Worm (Caenorhabditis elegans) whole organism, early embryonic: ENCODE data around the gene E04F6.9.

Experiments
- F13C5.2 ChIP-seq: sonication (generic microtip); optimal IDR thresholded peaks from 2 replicates; lab custom pipeline; 2017; ENCODE audit warnings: mild to moderate bottlenecking, missing genetic modification characterization, inconsistent platforms, missing compliant biosample characterization
- aly-1 ChIP-seq: sonication (generic microtip); optimal IDR thresholded peaks from 2 replicates; lab custom pipeline; 2016; ENCODE audit warnings: missing genetic modification characterization, missing compliant biosample characterization
- ama-1 ChIP-seq: fragments of 150-350 bp; optimal IDR thresholded peaks from 2 replicates; lab custom pipeline; 2014
- ceh-13 ChIP-seq: fragments of 200-800 bp; sonication (Bioruptor generic); optimal IDR thresholded peaks from 2 replicates; lab custom pipeline; 2018; ENCODE audit warnings: mild to moderate bottlenecking, missing genetic modification characterization, missing compliant biosample characterization
- ceh-36 ChIP-seq: sonication (generic microtip); optimal IDR thresholded peaks from 2 replicates; lab custom pipeline; 2016; ENCODE audit warnings: missing genetic modification characterization, inconsistent platforms, missing compliant biosample characterization
- hmbx-1 ChIP-seq: sonication (generic microtip); optimal IDR thresholded peaks from 2 replicates; lab custom pipeline; 2016; ENCODE audit warnings: mild to moderate bottlenecking, missing genetic modification characterization, missing compliant biosample characterization
- hmg-4 ChIP-seq: fragments of 200-800 bp; sonication (Bioruptor generic); optimal IDR thresholded peaks from 2 replicates; lab custom pipeline; 2018; ENCODE audit warnings: mild to moderate bottlenecking, missing genetic modification characterization, missing compliant biosample characterization
- hnd-1 ChIP-seq: sonication (generic microtip); optimal IDR thresholded peaks from 2 replicates; lab custom pipeline; 2016; ENCODE audit warnings: missing genetic modification characterization, missing compliant biosample characterization
- pes-1 ChIP-seq: fragments of 200-800 bp; sonication (Bioruptor generic); IDR thresholded peaks from 2 replicates; pipeline ENCODE4 v1.3.6; 2022; ENCODE audit warnings: missing genetic modification reagents, missing genetic modification characterization, missing compliant biosample characterization
- scrt-1 ChIP-seq: fragments of 200-800 bp; sonication (Bioruptor generic); IDR thresholded peaks from 2 replicates; pipeline ENCODE4 v1.3.6; 2022; ENCODE audit warnings: missing genetic modification characterization, missing compliant biosample characterization

- TF ChIP-seq ama-1, result no peak
- no peak for TF ChIP-seq aly-1
- TF ChIP-seq scrt-1 (GFP tag; lab: Robert Waterston, UW), result no peak
- no peak for TF ChIP-seq hmg-4 (GFP tag; lab: Kevin White, UChicago)
- no peak for TF ChIP-seq ceh-13 (GFP tag; lab: Kevin White, UChicago)
- no peak for TF ChIP-seq F13C5.2
- TF ChIP-seq hmbx-1 (tag; lab: Kevin White, UChicago), result no peak
- no peak for TF ChIP-seq hnd-1 (tag; lab: Kevin White, UChicago)
- no peak for TF ChIP-seq pes-1
- TF ChIP-seq ceh-36, result no peak
Observed at ce11 chrII:7204951-7205350, 7.0 kb downstream of the E04F6.9 start, which contains the start of gene srd-58.
